Fruit fly (Drosophila melanogaster) whole organism, embryonic: Measurements from ENCODE around the gene CG31313.

Source experiments
- Ada2b ChIP-seq: fragments of 200-800 bp; sonication (Bioruptor generic); IDR thresholded peaks from 2 replicates; pipeline ENCODE4 v1.3.6; 2022; ENCODE audit warnings: missing biosample characterization, missing genetic modification characterization
- Awh ChIP-seq: fragments of 200-800 bp; sonication (Bioruptor generic); IDR thresholded peaks from 2 replicates; pipeline ENCODE4, ENCODE4 v1.3.6; 2022; ENCODE audit warnings: missing biosample characterization, missing genetic modification characterization
- CG10979 ChIP-seq: fragments of 200-800 bp; sonication (Bioruptor generic); optimal IDR thresholded peaks from 2 replicates; lab custom pipeline; 2018; ENCODE audit warnings: missing biosample characterization, mild to moderate bottlenecking, missing genetic modification characterization, moderate library complexity
- CG11085 ChIP-seq: fragments of 200-800 bp; sonication (Bioruptor generic); IDR thresholded peaks from 2 replicates; pipeline ENCODE4 v1.3.6; 2022; ENCODE audit warnings: missing biosample characterization, missing genetic modification characterization
- CG12391 ChIP-seq: fragments of 200-800 bp; sonication (Bioruptor generic); optimal IDR thresholded peaks from 3 replicates; lab custom pipeline; 2018; ENCODE audit warnings: missing biosample characterization, mild to moderate bottlenecking, missing genetic modification characterization, moderate library complexity
- CG15269 ChIP-seq: fragments of 200-800 bp; sonication (Bioruptor generic); optimal IDR thresholded peaks from 2 replicates; lab custom pipeline; 2018; ENCODE audit warnings: missing biosample characterization, mild to moderate bottlenecking, missing genetic modification characterization, moderate library complexity
- CG1529 ChIP-seq: fragments of 200-800 bp; sonication (Bioruptor generic); optimal IDR thresholded peaks from 3 replicates; lab custom pipeline; 2018; ENCODE audit warnings: missing biosample characterization, missing genetic modification characterization
- CG15696 ChIP-seq: fragments of 200-800 bp; sonication (Bioruptor generic); optimal IDR thresholded peaks from 2 replicates; lab custom pipeline; 2019; ENCODE audit warnings: missing biosample characterization, mild to moderate bottlenecking, missing genetic modification characterization, moderate library complexity
- CG1603 ChIP-seq: fragments of 200-800 bp; sonication (Bioruptor generic); optimal IDR thresholded peaks from 2 replicates; lab custom pipeline; 2019; ENCODE audit warnings: missing biosample characterization, mild to moderate bottlenecking, missing genetic modification characterization, moderate library complexity
- CG1647 ChIP-seq: fragments of 200-800 bp; sonication (Bioruptor generic); optimal IDR thresholded peaks from 3 replicates; lab custom pipeline; 2016; ENCODE audit warnings: missing biosample characterization, missing genetic modification characterization
- CG17361 ChIP-seq: fragments of 200-800 bp; sonication (Bioruptor generic); IDR thresholded peaks from 3 replicates; pipeline ENCODE4 v1.3.6; 2022; ENCODE audit warnings: missing biosample characterization, missing genetic modification characterization
- CG33557 ChIP-seq: fragments of 200-800 bp; sonication (Bioruptor generic); optimal IDR thresholded peaks from 2 replicates; lab custom pipeline; 2019; ENCODE audit warnings: missing biosample characterization, mild to moderate bottlenecking, missing genetic modification characterization, moderate library complexity
- CG4424 ChIP-seq: fragments of 200-800 bp; sonication (Bioruptor generic); optimal IDR thresholded peaks from 3 replicates; lab custom pipeline; 2016; ENCODE audit warnings: missing biosample characterization, missing genetic modification characterization
- CG5180 ChIP-seq: fragments of 200-800 bp; sonication (Bioruptor generic); optimal IDR thresholded peaks from 3 replicates; lab custom pipeline; 2017; ENCODE audit warnings: missing biosample characterization, missing genetic modification characterization, mild to moderate bottlenecking, moderate library complexity, missing genetic modification reagents
- CG7556 ChIP-seq: fragments of 200-800 bp; sonication (Bioruptor generic); optimal IDR thresholded peaks from 2 replicates; lab custom pipeline; 2017; ENCODE audit warnings: missing biosample characterization, mild to moderate bottlenecking, missing genetic modification characterization
- CG9609 ChIP-seq: fragments of 200-800 bp; sonication (Bioruptor generic); optimal IDR thresholded peaks from 3 replicates; lab custom pipeline; 2016; ENCODE audit warnings: missing biosample characterization, missing genetic modification characterization
- CoRest ChIP-seq: fragments of 200-800 bp; sonication (Bioruptor generic); optimal IDR thresholded peaks from 3 replicates; lab custom pipeline; 2018; ENCODE audit warnings: missing biosample characterization, mild to moderate bottlenecking, missing genetic modification characterization, moderate library complexity
- D ChIP-seq, 2 experiments: fragments of 200-800 bp in 1 of 2; fragments of >200 bp in 1 of 2; sonication (Bioruptor generic) in 1 of 2; optimal IDR thresholded peaks; 2 replicates in 1 of 2; 3 replicates in 1 of 2; lab custom pipeline; 2017; ENCODE audit warnings: mild to moderate bottlenecking in 1 of 2, missing biosample characterization in 1 of 2, missing genetic modification characterization in 1 of 2, missing genetic modification reagents in 1 of 2
- D19A ChIP-seq: fragments of 200-800 bp; optimal IDR thresholded peaks from 3 replicates; lab custom pipeline; 2019; ENCODE audit warnings: missing biosample characterization, mild to moderate bottlenecking, missing genetic modification characterization, moderate library complexity
- H15 ChIP-seq: fragments of 200-800 bp; sonication (Bioruptor generic); IDR thresholded peaks from 3 replicates; pipeline ENCODE4 v1.3.6; 2022; ENCODE audit warnings: missing biosample characterization, missing genetic modification characterization
- Hmr ChIP-seq: fragments of 200-800 bp; sonication (Bioruptor generic); optimal IDR thresholded peaks from 3 replicates; lab custom pipeline; 2017; ENCODE audit warnings: mild to moderate bottlenecking, missing biosample characterization, missing genetic modification reagents, missing genetic modification characterization
- Hr78 ChIP-seq, 2 experiments: fragments of 200-800 bp in 1 of 2; fragments of >200 bp in 1 of 2; sonication (Bioruptor generic) in 1 of 2; optimal IDR thresholded peaks; 2 replicates each; lab custom pipeline; 2017 to 2019; ENCODE audit warnings: missing biosample characterization in 2 of 2, missing genetic modification characterization in 2 of 2, mild to moderate bottlenecking in 1 of 2, moderate library complexity in 1 of 2
- NC2α ChIP-seq: fragments of 200-800 bp; sonication (Bioruptor generic); optimal IDR thresholded peaks from 2 replicates; lab custom pipeline; 2016; ENCODE audit warnings: missing biosample characterization, missing genetic modification characterization
- PHDP ChIP-seq: fragments of 200-800 bp; sonication (Bioruptor generic); optimal IDR thresholded peaks from 3 replicates; lab custom pipeline; 2018; ENCODE audit warnings: missing biosample characterization, mild to moderate bottlenecking, missing genetic modification characterization, moderate library complexity
- Sox100B ChIP-seq: fragments of 200-800 bp; sonication (Bioruptor generic); optimal IDR thresholded peaks from 3 replicates; lab custom pipeline; 2018; ENCODE audit warnings: missing biosample characterization, mild to moderate bottlenecking, missing genetic modification characterization
- Spps ChIP-seq: fragments of 200-800 bp; sonication (Bioruptor generic); optimal IDR thresholded peaks from 2 replicates; lab custom pipeline; 2018; ENCODE audit warnings: missing biosample characterization, mild to moderate bottlenecking, missing genetic modification characterization
- Ssrp ChIP-seq: fragments of 200-800 bp; sonication (Bioruptor generic); optimal IDR thresholded peaks from 2 replicates; lab custom pipeline; 2018; ENCODE audit warnings: missing biosample characterization, mild to moderate bottlenecking, missing genetic modification characterization, moderate library complexity
- ash1 ChIP-seq: fragments of 200-800 bp; sonication (Bioruptor generic); optimal IDR thresholded peaks from 2 replicates; lab custom pipeline; 2018; ENCODE audit warnings: missing biosample characterization, mild to moderate bottlenecking, missing genetic modification characterization
- bcd ChIP-seq: fragments of 200-800 bp; sonication (Bioruptor generic); optimal IDR thresholded peaks from 2 replicates; lab custom pipeline; 2017; ENCODE audit warnings: missing biosample characterization, mild to moderate bottlenecking, missing genetic modification characterization
- crol ChIP-seq: fragments of 200-800 bp; sonication (Bioruptor generic); IDR thresholded peaks from 2 replicates; pipeline ENCODE4 v1.3.6; 2022; ENCODE audit warnings: missing biosample characterization, missing genetic modification characterization
- ewg ChIP-seq: fragments of 200-800 bp; sonication (Bioruptor generic); optimal IDR thresholded peaks from 3 replicates; lab custom pipeline; 2017; ENCODE audit warnings: mild to moderate bottlenecking, missing biosample characterization, missing genetic modification reagents, missing genetic modification characterization
- ftz-f1 ChIP-seq: fragments of 200-800 bp; sonication (Bioruptor generic); optimal IDR thresholded peaks from 2 replicates; lab custom pipeline; 2016; ENCODE audit warnings: missing biosample characterization, missing genetic modification characterization
- gem ChIP-seq: fragments of 200-800 bp; sonication (Bioruptor generic); optimal IDR thresholded peaks from 2 replicates; lab custom pipeline; 2019; ENCODE audit warnings: missing biosample characterization, mild to moderate bottlenecking, missing genetic modification characterization, moderate library complexity
- gro ChIP-seq: fragments of 200-800 bp; sonication (Bioruptor generic); optimal IDR thresholded peaks from 2 replicates; lab custom pipeline; 2016; ENCODE audit warnings: missing biosample characterization, missing genetic modification characterization
- klu ChIP-seq: fragments of 200-800 bp; sonication (Bioruptor generic); IDR thresholded peaks from 2 replicates; pipeline ENCODE4 v1.3.6; 2022; ENCODE audit warnings: missing biosample characterization, missing genetic modification characterization
- lab ChIP-seq: fragments of 200-800 bp; sonication (Bioruptor generic); optimal IDR thresholded peaks from 3 replicates; lab custom pipeline; 2017; ENCODE audit warnings: missing biosample characterization, missing genetic modification characterization, mild to moderate bottlenecking, moderate library complexity, missing genetic modification reagents
- lola ChIP-seq, 3 experiments: fragments of >200 bp in 2 of 3; fragments of 200-800 bp in 1 of 3; sonication (Bioruptor generic) in 1 of 3; optimal IDR thresholded peaks; 2 replicates each; lab custom pipeline; 2017 to 2019; ENCODE audit warnings: missing biosample characterization in 3 of 3, missing genetic modification characterization in 3 of 3, mild to moderate bottlenecking in 1 of 3, moderate library complexity in 1 of 3
- mld ChIP-seq: fragments of 200-800 bp; sonication (Bioruptor generic); IDR thresholded peaks from 3 replicates; pipeline ENCODE4 v1.3.6; 2022; ENCODE audit warnings: missing biosample characterization, missing genetic modification characterization; ENCODE audit not compliant: partially characterized antibody
- nau ChIP-seq: fragments of 200-800 bp; sonication (Bioruptor generic); optimal IDR thresholded peaks from 3 replicates; lab custom pipeline; 2017; ENCODE audit warnings: missing biosample characterization, mild to moderate bottlenecking, missing genetic modification characterization, missing genetic modification reagents
- onecut ChIP-seq: fragments of 200-800 bp; sonication (Bioruptor generic); IDR thresholded peaks from 2 replicates; pipeline ENCODE4 v1.3.6; 2022; ENCODE audit warnings: missing biosample characterization, missing genetic modification characterization
- phol ChIP-seq: fragments of 200-800 bp; sonication (Bioruptor generic); optimal IDR thresholded peaks from 3 replicates; lab custom pipeline; 2018; ENCODE audit warnings: missing biosample characterization, mild to moderate bottlenecking, missing genetic modification characterization, moderate library complexity
- row ChIP-seq: fragments of 200-800 bp; sonication (Bioruptor generic); IDR thresholded peaks from 3 replicates; pipeline ENCODE4 v1.3.6; 2022; ENCODE audit warnings: missing biosample characterization, missing genetic modification characterization
- seq ChIP-seq: fragments of 200-800 bp; sonication (Bioruptor generic); IDR thresholded peaks from 2 replicates; pipeline ENCODE4 v1.3.6; 2022; ENCODE audit warnings: missing biosample characterization, missing genetic modification characterization
- sqz ChIP-seq: fragments of 200-800 bp; sonication (Bioruptor generic); optimal IDR thresholded peaks from 3 replicates; lab custom pipeline; 2018; ENCODE audit warnings: missing biosample characterization, mild to moderate bottlenecking, missing genetic modification characterization
- stc ChIP-seq: fragments of 200-800 bp; sonication (Bioruptor generic); IDR thresholded peaks from 2 replicates; pipeline ENCODE4 v1.3.6; 2022; ENCODE audit warnings: missing biosample characterization, missing genetic modification characterization
- tll ChIP-seq, 2 experiments: fragments of 200-800 bp in 1 of 2; fragments of >200 bp in 1 of 2; sonication (Bioruptor generic) in 1 of 2; optimal IDR thresholded peaks; 2 replicates each; lab custom pipeline; 2017 to 2019; ENCODE audit warnings: missing biosample characterization in 2 of 2, missing genetic modification characterization in 2 of 2, mild to moderate bottlenecking in 1 of 2, moderate library complexity in 1 of 2
- zfh1 ChIP-seq: fragments of 200-800 bp; sonication (Bioruptor generic); IDR thresholded peaks from 3 replicates; pipeline ENCODE4 v1.3.6; 2022; ENCODE audit warnings: missing biosample characterization, missing genetic modification characterization

CG31313 gene

DNA sequence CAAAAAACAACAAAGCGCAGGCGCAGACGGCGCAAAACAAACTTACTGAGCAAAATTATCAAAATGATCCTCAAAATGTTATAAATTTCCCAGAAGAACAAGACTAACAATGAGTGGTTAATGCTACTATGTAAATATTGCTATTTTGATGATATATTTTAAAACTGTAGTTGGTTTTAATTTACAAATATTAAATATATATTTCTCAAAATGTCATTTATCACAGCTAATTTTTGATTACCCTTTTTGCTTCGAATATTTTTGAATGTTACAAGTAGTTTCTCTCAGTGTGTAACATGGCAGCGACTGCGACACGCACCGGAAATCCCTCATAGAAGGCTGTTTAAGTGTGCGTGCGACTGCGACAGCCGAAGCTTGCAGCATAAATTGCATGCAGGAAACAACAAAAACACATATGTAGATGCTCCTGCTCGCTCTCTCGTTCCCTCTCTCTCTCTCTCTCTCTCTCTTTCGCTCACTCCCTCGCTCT is 30.8 kb upstream of the CG31313 start (continued):
- TF ChIP-seq mld (no peak), Hr78 (GFP tag; optimal IDR thresholded peaks at IDR 0.05; lab: Kevin White, UChicago) (peak in 1 of 2 experiments; percentile 1), onecut (peak; percentile 27; the same call in 1 of the 2 replicates), CG17361 (peak; percentile 60), ash1 (GFP tag; lab: Kevin White, UChicago) (no peak), Awh (GFP tag; lab: Robert Waterston, UW) (no peak), D19A (tag; lab: Kevin White, UChicago) (peak; percentile 45), row (GFP tag; lab: Robert Waterston, UW) (peak; percentile 30; the same call in 2 of the 3 replicates), CG1647 (GFP tag; lab: Kevin White, UChicago) (no peak), crol (0 out of 2 replicates have a peak, but pooled peaks have one; percentile 2), zfh1 (GFP tag; lab: Robert Waterston, UW) (peak; percentile 52; the same call in 1 of the 3 replicates), CG1603 (tag; lab: Kevin White, UChicago) (peak; percentile 32), stc (GFP tag; lab: Robert Waterston, UW) (peak; percentile 40; the same call in 1 of the 2 replicates), D (optimal IDR thresholded peaks at IDR 0.05; lab: Kevin White, UChicago) (no peak), D (GFP tag; optimal IDR thresholded peaks at IDR 0.05; lab: Kevin White, UChicago) (peak; percentile 56), seq (GFP tag; lab: Robert Waterston, UW) (no peak), NC2α (no peak), gro (GFP tag; lab: Kevin White, UChicago) (no peak), CG5180 (no peak), Hmr (GFP tag; lab: Kevin White, UChicago) (no peak), Sox100B (GFP tag; lab: Kevin White, UChicago) (peak; percentile 50), Spps (peak; percentile 0), ewg (GFP tag; lab: Kevin White, UChicago) (peak; percentile 45), CG10979 (tag; lab: Kevin White, UChicago) (peak; percentile 71), nau (peak; percentile 5), ftz-f1 (GFP tag; lab: Kevin White, UChicago) (no peak), CG15269 (tag; lab: Kevin White, UChicago) (peak; percentile 22), CG15696 (peak; percentile 0), CG1529 (GFP tag; lab: Kevin White, UChicago) (peak; percentile 32), tll (GFP tag; optimal IDR thresholded peaks at IDR 0.05; lab: Kevin White, UChicago) (no peak), phol (tag; lab: Kevin White, UChicago) (peak; percentile 61), gem (tag; lab: Kevin White, UChicago) (peak; percentile 72), CG4424 (GFP tag; lab: Kevin White, UChicago) (peak; percentile 53), CG33557 (peak; percentile 6), H15 (GFP tag; lab: Robert Waterston, UW) (0 out of 3 replicates have a peak, but pooled peaks have one; percentile 7), CG11085 (no peak), Ssrp (tag; lab: Kevin White, UChicago) (peak; percentile 44), lola (GFP tag; optimal IDR thresholded peaks at IDR 0.05; lab: Kevin White, UChicago) (peak in 1 of 3 experiments; percentile 56), PHDP (tag; lab: Kevin White, UChicago) (peak; percentile 33), klu (GFP tag; lab: Robert Waterston, UW) (peak; percentile 32; the same call in 1 of the 2 replicates), CoRest (tag; lab: Kevin White, UChicago) (peak; percentile 42), CG12391 (tag; lab: Kevin White, UChicago) (peak; percentile 50), bcd (GFP tag; lab: Kevin White, UChicago) (peak; percentile 16), CG9609 (no peak), lab (GFP tag; lab: Kevin White, UChicago) (peak; percentile 12), Ada2b (GFP tag; lab: Robert Waterston, UW) (0 out of 2 replicates have a peak, but pooled peaks have one; percentile 10), sqz (no peak), CG7556 (GFP tag; lab: Kevin White, UChicago) (peak; percentile 45)
